Worm (Caenorhabditis elegans): ENCODE results near the gene R13H4.6.
A peak's percentile ranks its signal among the peaks of the same experiment; 100 is the strongest.

The R13H4.6 gene

ce11 chrV:11818064-11818463 is 44.9 kb upstream of the R13H4.6 start:
- TF ChIP-seq lin-15B (tag; optimal IDR thresholded peaks at IDR 0.05): no peak
- TF ChIP-seq lsy-2 (tag; optimal IDR thresholded peaks at IDR 0.05): no peak
- no peak for TF ChIP-seq nhr-47 (tag; optimal IDR thresholded peaks at IDR 0.05)
- TF ChIP-seq nhr-85 (tag): peak; percentile 70
- TF ChIP-seq C04F5.9 (tag; optimal IDR thresholded peaks at IDR 0.05): no peak
- no peak for TF ChIP-seq efl-1 (optimal IDR thresholded peaks at IDR 0.05)
- TF ChIP-seq efl-1 (GFP tag; optimal IDR thresholded peaks at IDR 0.05 in 1 of 2): peak in 1 of 2 experiments; percentile 65
- no peak for TF ChIP-seq Y116A8C.19 (tag; optimal IDR thresholded peaks at IDR 0.05; ENCODE audit: borderline replicate concordance)
- no peak for TF ChIP-seq zip-4 (GFP tag; optimal IDR thresholded peaks at IDR 0.05)
- TF ChIP-seq blmp-1 (tag; optimal IDR thresholded peaks at IDR 0.05): no peak

- TF ChIP-seq nhr-84 (tag; optimal IDR thresholded peaks at IDR 0.05) (no peak), F16B12.6 (tag; optimal IDR thresholded peaks at IDR 0.05) (no peak), ama-1 (optimal IDR thresholded peaks at IDR 0.05) (peak; percentile 76), C04F5.9 (tag; optimal IDR thresholded peaks at IDR 0.05) (no peak), tlp-1 (tag; optimal IDR thresholded peaks at IDR 0.05) (no peak), fos-1 (tag; optimal IDR thresholded peaks at IDR 0.05) (no peak), unc-62 (GFP tag; optimal IDR thresholded peaks at IDR 0.05) (no peak), efl-1 (optimal IDR thresholded peaks at IDR 0.05) (no peak), efl-1 (GFP tag; optimal IDR thresholded peaks at IDR 0.05 in 1 of 2) (peak in 1 of 2 experiments; percentile 7), hpl-2 (GFP tag; optimal IDR thresholded peaks at IDR 0.05) (no peak), nhr-11 (tag; optimal IDR thresholded peaks at IDR 0.05) (no peak)
Observed at ce11 chrV:11818786-11819185, 44.1 kb upstream of the R13H4.6 start.

ce11 chrV:11819451-11819850 is 43.5 kb upstream of the R13H4.6 start:
- TF ChIP-seq efl-1 (optimal IDR thresholded peaks at IDR 0.05) (no peak), efl-1 (GFP tag; optimal IDR thresholded peaks at IDR 0.05 in 1 of 2) (peak in 1 of 2 experiments; percentile 65), sptf-1 (tag; optimal IDR thresholded peaks at IDR 0.05) (no peak)

ce11 chrV:11820551-11820950 is 42.4 kb upstream of the R13H4.6 start:
- TF ChIP-seq isw-1 (GFP tag; IDR thresholded peaks at IDR 0.05) (no peak), lin-35 (GFP tag; optimal IDR thresholded peaks at IDR 0.05) (peak in 1 of 2 experiments; percentile 3), jun-1 (tag; optimal IDR thresholded peaks at IDR 0.05) (no peak), zip-4 (GFP tag; optimal IDR thresholded peaks at IDR 0.05) (no peak), lin-13 (GFP tag; optimal IDR thresholded peaks at IDR 0.05) (no peak), sox-4 (tag; optimal IDR thresholded peaks at IDR 0.05) (no peak), fos-1 (tag; optimal IDR thresholded peaks at IDR 0.05) (no peak), lin-15B (tag; optimal IDR thresholded peaks at IDR 0.05) (no peak), nhr-85 (tag) (peak; percentile 61), ama-1 (optimal IDR thresholded peaks at IDR 0.05) (peak; percentile 2), dsc-1 (tag; optimal IDR thresholded peaks at IDR 0.05) (no peak), nhr-71 (tag; optimal IDR thresholded peaks at IDR 0.05) (peak; percentile 1), tbx-2 (tag; optimal IDR thresholded peaks at IDR 0.05) (no peak), elt-3 (tag; optimal IDR thresholded peaks at IDR 0.05) (no peak), grh-1 (GFP tag; IDR thresholded peaks at IDR 0.05) (no peak), elt-2 (tag; optimal IDR thresholded peaks at IDR 0.05) (no peak)

- TF ChIP-seq snpc-4 (tag; optimal IDR thresholded peaks at IDR 0.05) (peak; percentile 8), ceh-82 (tag; optimal IDR thresholded peaks at IDR 0.05) (no peak), efl-1 (optimal IDR thresholded peaks at IDR 0.05) (peak in 1 of 2 experiments; percentile 1), efl-1 (GFP tag; optimal IDR thresholded peaks at IDR 0.05 in 1 of 2) (no peak), pax-3 (tag; optimal IDR thresholded peaks at IDR 0.05) (no peak), ceh-63 (GFP tag; optimal IDR thresholded peaks at IDR 0.05) (no peak), nhr-90 (tag; optimal IDR thresholded peaks at IDR 0.05; ENCODE audit: poor library complexity) (peak; percentile 69), swsn-7 (tag; optimal IDR thresholded peaks at IDR 0.05) (peak; percentile 34), elt-3 (tag; optimal IDR thresholded peaks at IDR 0.05) (peak in 5 of 6 experiments; percentile 42 to 82 (median 75)), lsy-2 (tag; optimal IDR thresholded peaks at IDR 0.05) (peak; percentile 22 to 37), irx-1 (tag; optimal IDR thresholded peaks at IDR 0.05) (no peak), xbp-1 (tag; optimal IDR thresholded peaks at IDR 0.05) (no peak), ceh-90 (tag; optimal IDR thresholded peaks at IDR 0.05) (no peak), unc-30 (tag; optimal IDR thresholded peaks at IDR 0.05) (no peak), mef-2 (tag; optimal IDR thresholded peaks at IDR 0.05) (no peak), elt-2 (tag; optimal IDR thresholded peaks at IDR 0.05) (peak; percentile 37), unc-130 (tag; optimal IDR thresholded peaks at IDR 0.05) (peak; percentile 55), tbx-2 (tag; optimal IDR thresholded peaks at IDR 0.05) (peak; percentile 25), ceh-88 (GFP tag; IDR thresholded peaks at IDR 0.05) (peak; percentile 49), nhr-12 (tag; optimal IDR thresholded peaks at IDR 0.05) (no peak), ztf-4 (tag; optimal IDR thresholded peaks at IDR 0.05) (peak; percentile 13), nhr-71 (tag; optimal IDR thresholded peaks at IDR 0.05) (peak; percentile 93), zip-4 (GFP tag; optimal IDR thresholded peaks at IDR 0.05) (peak; percentile 13), mep-1 (tag; optimal IDR thresholded peaks at IDR 0.05) (peak; percentile 74)
Observed at ce11 chrV:11822461-11822939, 40.4 kb upstream of the R13H4.6 start, which contains the start of gene pyc-1. Gene pyc-1 (minus strand): TSS chrV:11822529.
